Fruit fly (Drosophila melanogaster): ENCODE results near the gene Kcmf1.

Kcmf1 gene

DNA sequence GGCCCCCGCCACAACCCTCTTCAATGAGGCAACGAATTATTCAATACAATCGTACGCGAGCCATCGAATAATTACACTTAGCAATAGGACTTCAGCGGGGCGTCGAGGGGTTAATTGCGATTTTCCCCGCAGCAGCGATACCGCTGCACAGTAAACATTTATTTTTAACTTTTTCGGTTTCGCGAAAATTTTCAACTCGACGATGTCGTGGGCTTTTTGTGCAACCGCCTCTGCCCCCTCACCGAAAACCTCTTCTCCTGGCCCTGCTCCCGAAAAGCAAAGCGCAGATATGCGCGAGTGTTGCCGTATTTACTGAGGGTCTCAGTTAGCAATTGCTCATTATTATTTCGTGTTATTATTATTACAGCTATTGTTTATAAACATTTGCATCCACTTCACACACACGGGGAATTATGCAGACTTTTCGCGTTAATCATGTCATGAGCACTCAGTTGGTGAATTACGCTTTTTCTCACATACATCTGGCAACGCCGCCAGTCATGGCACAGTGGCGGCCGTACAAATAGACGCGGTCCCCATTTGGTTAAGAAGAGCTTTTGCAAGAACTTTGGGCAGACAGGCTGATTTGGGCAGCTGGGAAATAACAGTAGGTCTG is 836 bp downstream of the Kcmf1 start (continued):
- no peak for TF ChIP-seq CG8359 (GFP tag; optimal IDR thresholded peaks at IDR 0.05; ENCODE audit: borderline replicate concordance)
- peak; percentile 65 for TF ChIP-seq CG7987 (GFP tag; optimal IDR thresholded peaks at IDR 0.05)
- TF ChIP-seq crp (GFP tag; optimal IDR thresholded peaks at IDR 0.05): peak in 1 of 2 experiments; percentile 46
- peak; percentile 72 for TF ChIP-seq CG9609 (GFP tag; optimal IDR thresholded peaks at IDR 0.05)
- peak; percentile 58 for TF ChIP-seq CG9932 (GFP tag; IDR thresholded peaks at IDR 0.05)
- TF ChIP-seq dmrt11E (tag; optimal IDR thresholded peaks at IDR 0.05): peak; percentile 33
- TF ChIP-seq crol (GFP tag; IDR thresholded peaks at IDR 0.05): peak; percentile 99
- TF ChIP-seq CG17361 (GFP tag; IDR thresholded peaks at IDR 0.05): peak; percentile 26; the same call in 1 of the 3 replicates
- TF ChIP-seq trem (tag; optimal IDR thresholded peaks at IDR 0.05): peak; percentile 39
- TF ChIP-seq her (GFP tag; optimal IDR thresholded peaks at IDR 0.05): peak; percentile 19
- 0 out of 3 replicates have a peak, but pooled peaks have one; percentile 37 for TF ChIP-seq H15 (GFP tag; IDR thresholded peaks at IDR 0.05)
- peak; percentile 56 for TF ChIP-seq row (GFP tag; IDR thresholded peaks at IDR 0.05)
- TF ChIP-seq Opbp (GFP tag; IDR thresholded peaks at IDR 0.05; ENCODE audit: partially characterized antibody): 0 out of 3 replicates have a peak, but pooled peaks have one; percentile 45
- no peak for TF ChIP-seq gem (tag; optimal IDR thresholded peaks at IDR 0.05)
- peak; percentile 23; the same call in 1 of the 3 replicates for TF ChIP-seq knrl (GFP tag; IDR thresholded peaks at IDR 0.05; ENCODE audit: partially characterized antibody)
- TF ChIP-seq chinmo (GFP tag; IDR thresholded peaks at IDR 0.05; ENCODE audit: partially characterized antibody): peak; percentile 46; the same call in 1 of the 4 replicates
- TF ChIP-seq Ptx1 (GFP tag; IDR thresholded peaks at IDR 0.05): peak; percentile 30; the same call in 1 of the 2 replicates
- peak; percentile 76 for TF ChIP-seq HmgZ (tag; optimal IDR thresholded peaks at IDR 0.05)
- TF ChIP-seq CG4820 (GFP tag; optimal IDR thresholded peaks at IDR 0.05): peak; percentile 3
- peak; percentile 37 for TF ChIP-seq CG18262 (tag; optimal IDR thresholded peaks at IDR 0.05)
- no peak for TF ChIP-seq Stat92E (GFP tag; optimal IDR thresholded peaks at IDR 0.05)
- TF ChIP-seq CG15601 (tag; optimal IDR thresholded peaks at IDR 0.05): peak; percentile 28
- peak; percentile 38 for TF ChIP-seq nom (GFP tag; optimal IDR thresholded peaks at IDR 0.05)
- TF ChIP-seq Ets97D (GFP tag; optimal IDR thresholded peaks at IDR 0.05): peak; percentile 45
- no peak for TF ChIP-seq pfk (GFP tag; optimal IDR thresholded peaks at IDR 0.05)
- TF ChIP-seq HmgD (GFP tag; optimal IDR thresholded peaks at IDR 0.05): peak; percentile 73
- TF ChIP-seq BEAF-32 (GFP tag; optimal IDR thresholded peaks at IDR 0.05): peak; percentile 31
- TF ChIP-seq CG17359 (tag; optimal IDR thresholded peaks at IDR 0.05): peak; percentile 50
- TF ChIP-seq CG4617 (GFP tag; optimal IDR thresholded peaks at IDR 0.05; ENCODE audit: borderline replicate concordance): peak; percentile 83
- TF ChIP-seq CG8765 (GFP tag; IDR thresholded peaks at IDR 0.05): no peak
- TF ChIP-seq bbx (GFP tag; IDR thresholded peaks at IDR 0.05; ENCODE audit: partially characterized antibody): no peak
- no peak for TF ChIP-seq repo (GFP tag; optimal IDR thresholded peaks at IDR 0.05)
- peak; percentile 70 for TF ChIP-seq CG1603 (tag; optimal IDR thresholded peaks at IDR 0.05)
- peak; percentile 16 for TF ChIP-seq CG30020 (tag; optimal IDR thresholded peaks at IDR 0.05)
- TF ChIP-seq CG15073 (GFP tag; optimal IDR thresholded peaks at IDR 0.05): peak; percentile 96
- peak; percentile 65 for TF ChIP-seq maf-S (GFP tag; optimal IDR thresholded peaks at IDR 0.05)
- TF ChIP-seq CrebB (tag; optimal IDR thresholded peaks at IDR 0.05): peak; percentile 24
- no peak for TF ChIP-seq Sox102F (GFP tag; optimal IDR thresholded peaks at IDR 0.05)
- TF ChIP-seq vvl (GFP tag; IDR thresholded peaks at IDR 0.05): peak; percentile 48; the same call in 1 of the 2 replicates
- TF ChIP-seq eve (GFP tag; optimal IDR thresholded peaks at IDR 0.05): no peak
